Fruit fly (Drosophila melanogaster) whole organism, adult: ENCODE results near the gene CG42305.

Experiments
- CG11617 ChIP-seq: fragments of 200-800 bp; sonication (Bioruptor generic); optimal IDR thresholded peaks from 2 replicates; lab custom pipeline; 2017; ENCODE audit warnings: mild to moderate bottlenecking, missing biosample characterization, missing genetic modification reagents, missing genetic modification characterization
- CG33017 ChIP-seq: fragments of 200-800 bp; sonication (Bioruptor generic); optimal IDR thresholded peaks from 2 replicates; lab custom pipeline; 2018; ENCODE audit warnings: missing biosample characterization, mild to moderate bottlenecking, missing genetic modification characterization, moderate library complexity
- bab1 ChIP-seq: fragments of 200-800 bp; sonication (Bioruptor generic); optimal IDR thresholded peaks from 3 replicates; lab custom pipeline; 2019; ENCODE audit warnings: missing biosample characterization, mild to moderate bottlenecking, missing genetic modification characterization, moderate library complexity
- cnc ChIP-seq, 2 experiments: fragments of >200 bp; optimal IDR thresholded peaks; 2 replicates each; lab custom pipeline; 2017
- toe ChIP-seq: fragments of 200-800 bp; sonication (Bioruptor generic); optimal IDR thresholded peaks from 2 replicates; lab custom pipeline; 2016; ENCODE audit warnings: missing biosample characterization, missing genetic modification characterization

DNA sequence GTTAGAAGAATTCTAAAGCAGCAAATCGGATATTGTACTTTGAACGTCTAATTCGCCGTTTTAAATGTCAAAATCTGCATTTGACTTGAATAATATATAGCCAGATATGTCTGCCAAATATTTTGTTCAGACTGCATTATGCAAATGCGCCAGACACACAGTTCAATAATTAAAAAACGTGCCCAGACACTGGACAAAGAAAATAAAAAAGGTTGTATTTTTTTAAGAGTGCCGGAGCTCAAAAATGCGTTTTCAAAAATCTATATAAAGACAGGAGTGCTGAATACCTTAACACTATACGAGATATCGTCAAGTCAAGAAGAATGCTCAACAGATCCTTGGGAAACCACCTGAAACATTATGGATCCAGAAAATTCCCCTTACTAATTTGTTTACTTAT is at the start of gene CG42305, which contains the start of gene CG17325:
- TF ChIP-seq cnc (optimal IDR thresholded peaks at IDR 0.05; lab: Kevin White, UChicago): no peak
- no peak for TF ChIP-seq CG11617 (GFP tag; lab: Kevin White, UChicago)
- TF ChIP-seq bab1 (GFP tag; lab: Kevin White, UChicago): no peak
- no peak for TF ChIP-seq toe (GFP tag; lab: Kevin White, UChicago)
- no peak for TF ChIP-seq CG33017 (tag; lab: Kevin White, UChicago)
